Fruit fly (Drosophila melanogaster): ENCODE measurements around the gene Rbsn-5.

DNA sequence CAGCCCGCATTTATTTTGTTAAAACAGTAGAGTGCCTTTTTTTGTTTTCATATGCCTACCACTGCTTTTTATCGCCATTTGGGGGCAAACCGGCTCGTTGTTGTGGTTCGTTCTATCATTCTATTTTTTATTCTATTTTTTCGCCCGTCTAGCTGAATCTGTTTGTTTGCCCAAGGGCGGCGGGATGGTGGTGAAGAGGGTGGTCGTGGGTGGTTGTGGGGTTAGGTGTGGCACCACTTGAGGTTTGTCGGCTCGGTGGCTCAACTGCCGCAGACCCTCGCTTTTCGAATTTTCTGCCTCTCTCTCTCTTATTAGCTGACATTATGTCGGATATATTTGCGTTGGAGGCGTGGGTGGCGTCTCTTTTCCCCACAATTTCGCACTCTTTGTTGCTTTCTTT lies 11.9 kb downstream of the Rbsn-5 start:
- TF ChIP-seq psq (optimal IDR thresholded peaks at IDR 0.05): no peak
- no peak for TF ChIP-seq ttk (optimal IDR thresholded peaks at IDR 0.05)
- TF ChIP-seq h (optimal IDR thresholded peaks at IDR 0.05): no peak
- TF ChIP-seq Myc (optimal IDR thresholded peaks at IDR 0.05): no peak
- no peak for TF ChIP-seq insv (optimal IDR thresholded peaks at IDR 0.05)

All from Kc167 (cell line).